Worm (Caenorhabditis elegans) whole organism, young adult: ENCODE data around the gene tat-2.

Source experiments
- T26A5.8 ChIP-seq: sonication (generic microtip); optimal IDR thresholded peaks from 2 replicates; lab custom pipeline; 2016; ENCODE audit warnings: missing genetic modification characterization, missing compliant biosample characterization
- Y56A3A.18 ChIP-seq: fragments of 200-800 bp; sonication (Bioruptor generic); IDR thresholded peaks from 2 replicates; pipeline ENCODE4 v1.3.6; 2022; ENCODE audit warnings: missing genetic modification reagents, missing genetic modification characterization, missing compliant biosample characterization
- Y67H2A.10 ChIP-seq: fragments of 200-800 bp; sonication (Bioruptor generic); conservative IDR thresholded peaks from 2 replicates; pipeline ENCODE4 v1.3.6; 2022; ENCODE audit warnings: missing genetic modification reagents, missing genetic modification characterization, missing compliant biosample characterization
- ceh-91 ChIP-seq: fragments of 200-800 bp; sonication (Bioruptor generic); IDR thresholded peaks from 2 replicates; pipeline ENCODE4 v1.3.6; 2022; ENCODE audit warnings: missing genetic modification reagents, missing genetic modification characterization, missing compliant biosample characterization
- die-1 ChIP-seq: sonication (generic microtip); optimal IDR thresholded peaks from 2 replicates; lab custom pipeline; 2016; ENCODE audit warnings: missing genotype, mild to moderate bottlenecking, missing genetic modification characterization, missing compliant biosample characterization
- efl-1 ChIP-seq: fragments of 150-350 bp; optimal IDR thresholded peaks from 2 replicates; lab custom pipeline; 2014; ENCODE audit warnings: missing biosample characterization, missing genetic modification reagents, missing genetic modification characterization
- gei-17 ChIP-seq: fragments of 200-800 bp; sonication (Bioruptor generic); optimal IDR thresholded peaks from 2 replicates; lab custom pipeline; 2018; ENCODE audit warnings: mild to moderate bottlenecking, missing genetic modification characterization, missing compliant biosample characterization
- lin-35 ChIP-seq, 3 experiments: fragments of 150-350 bp in 2 of 3; sonication (generic microtip) in 1 of 3; optimal IDR thresholded peaks; 2 replicates each; lab custom pipeline; 2014 to 2018; ENCODE audit warnings: missing biosample characterization in 3 of 3, missing genetic modification characterization in 3 of 3, missing genetic modification reagents in 3 of 3
- mxl-1 ChIP-seq: sonication (generic microtip); optimal IDR thresholded peaks from 2 replicates; lab custom pipeline; 2016; ENCODE audit warnings: missing genetic modification characterization, missing compliant biosample characterization
- pha-4 ChIP-seq: fragments of 150-350 bp; sonication (generic microtip); optimal IDR thresholded peaks from 2 replicates; lab custom pipeline; 2014; ENCODE audit warnings: missing biosample characterization, missing genetic modification reagents, missing genetic modification characterization
- snpc-3.4 ChIP-seq: sonication (generic microtip); optimal IDR thresholded peaks from 2 replicates; lab custom pipeline; 2017; ENCODE audit warnings: missing genetic modification characterization, mild to moderate bottlenecking, missing compliant biosample characterization, antibody characterized with exemption, moderate library complexity, missing genotype, missing genetic modification reagents
- snpc-4 ChIP-seq, 5 experiments: fragments of 150-350 bp in 1 of 5; sonication (generic microtip) in 4 of 5; optimal IDR thresholded peaks; 2 replicates each; lab custom pipeline; 2014 to 2018; ENCODE audit warnings: missing genetic modification characterization in 5 of 5, missing biosample characterization in 3 of 5, antibody characterized with exemption in 2 of 5, mild to moderate bottlenecking in 2 of 5, missing compliant biosample characterization in 2 of 5, missing genotype in 2 of 5, moderate library complexity in 2 of 5, missing genetic modification reagents in 1 of 5

ce11 chrIV:4814185-4814584, 32.5 kb downstream of the tat-2 start, which contains the start of gene srw-94:
- no peak for TF ChIP-seq lin-35 (GFP tag; optimal IDR thresholded peaks at IDR 0.05; lab: Kevin White, UChicago)
- TF ChIP-seq Y67H2A.10 (GFP tag; lab: Robert Waterston, UW): no peak
- TF ChIP-seq pha-4 (tag; lab: Kevin White, UChicago): no peak
- no peak for TF ChIP-seq snpc-4 (GFP tag; optimal IDR thresholded peaks at IDR 0.05; lab: Kevin White, UChicago)
- TF ChIP-seq snpc-4 (tag; optimal IDR thresholded peaks at IDR 0.05; lab: Kevin White, UChicago): no peak
- TF ChIP-seq mxl-1 (tag; lab: Kevin White, UChicago): no peak
- no peak for TF ChIP-seq snpc-3.4 (tag; lab: Kevin White, UChicago)
- no peak for TF ChIP-seq die-1 (tag; lab: Kevin White, UChicago)
- TF ChIP-seq ceh-91 (GFP tag; lab: Robert Waterston, UW): no peak
- no peak for TF ChIP-seq efl-1 (GFP tag; lab: Kevin White, UChicago)
- no peak for TF ChIP-seq Y56A3A.18 (GFP tag; lab: Robert Waterston, UW)
- TF ChIP-seq gei-17: no peak
- no peak for TF ChIP-seq T26A5.8 (tag; lab: Kevin White, UChicago)
